Worm (Caenorhabditis elegans): ENCODE results near the gene cyp-25A4.

The cyp-25A4 gene

DNA sequence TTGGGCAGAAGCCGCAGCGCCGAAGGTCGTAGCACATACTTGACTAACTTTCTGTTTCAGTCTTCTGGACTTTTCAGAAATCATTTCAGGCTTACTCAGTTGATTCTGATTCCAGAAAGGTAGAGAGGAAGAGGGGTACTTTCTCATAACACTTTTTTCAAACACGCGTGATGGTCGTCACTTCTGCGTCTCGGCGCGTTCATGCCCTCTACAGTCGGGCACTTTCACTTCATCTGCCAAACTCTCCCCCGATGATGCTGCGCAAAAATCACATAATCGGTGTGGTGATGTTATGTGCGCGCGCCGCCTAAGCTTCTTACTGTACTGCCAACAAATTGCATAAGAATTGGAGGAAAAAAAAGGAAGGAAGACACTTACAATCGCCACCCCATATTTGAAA lies 44.3 kb downstream of the cyp-25A4 start:
- no peak for TF ChIP-seq M03D4.4 (tag; optimal IDR thresholded peaks at IDR 0.05)
- no peak for TF ChIP-seq hlh-1 (tag; optimal IDR thresholded peaks at IDR 0.05)
- peak; percentile 60 for TF ChIP-seq blmp-1 (tag; optimal IDR thresholded peaks at IDR 0.05)

- no peak for TF ChIP-seq elt-3 (tag; optimal IDR thresholded peaks at IDR 0.05)
- no peak for TF ChIP-seq ceh-83 (GFP tag; optimal IDR thresholded peaks at IDR 0.05)
- no peak for TF ChIP-seq sptf-1 (tag; optimal IDR thresholded peaks at IDR 0.05)
- TF ChIP-seq lin-13 (tag; optimal IDR thresholded peaks at IDR 0.05) = no peak
- no peak for TF ChIP-seq ztf-11 (tag; optimal IDR thresholded peaks at IDR 0.05)
- no peak for TF ChIP-seq nhr-2 (tag; optimal IDR thresholded peaks at IDR 0.05)
Observed at ce11 chrIII:3806883-3807282, 45.0 kb downstream of the cyp-25A4 start.

ce11 chrIII:3804422-3804821 lies 47.5 kb downstream of the cyp-25A4 start, which contains the start of gene xbx-5:
Gene xbx-5, minus strand, starts transcription at chrIII:3804477.
- TF ChIP-seq nhr-12 (tag; optimal IDR thresholded peaks at IDR 0.05) = no peak
- no peak for TF ChIP-seq lsy-2 (tag; optimal IDR thresholded peaks at IDR 0.05)
- TF ChIP-seq unc-120 (tag; optimal IDR thresholded peaks at IDR 0.05; ENCODE audit: poor library complexity, severe bottlenecking) = no peak
- no peak for TF ChIP-seq unc-62 (GFP tag; optimal IDR thresholded peaks at IDR 0.05)
- TF ChIP-seq nhr-2 (tag; optimal IDR thresholded peaks at IDR 0.05) = no peak
- TF ChIP-seq ceh-39 (tag; optimal IDR thresholded peaks at IDR 0.05) = no peak
- TF ChIP-seq elt-3 (tag; optimal IDR thresholded peaks at IDR 0.05) = no peak
- TF ChIP-seq ztf-11 (tag; optimal IDR thresholded peaks at IDR 0.05) = no peak
- TF ChIP-seq M03D4.4 (tag; optimal IDR thresholded peaks at IDR 0.05) = no peak

- TF ChIP-seq mls-2 (tag; optimal IDR thresholded peaks at IDR 0.05) (no peak), blmp-1 (tag; optimal IDR thresholded peaks at IDR 0.05) (no peak), sptf-1 (tag; optimal IDR thresholded peaks at IDR 0.05) (no peak), nhr-76 (tag; optimal IDR thresholded peaks at IDR 0.05) (no peak), M03D4.4 (tag; optimal IDR thresholded peaks at IDR 0.05) (no peak), sem-2 (GFP tag; optimal IDR thresholded peaks at IDR 0.05) (no peak), lin-13 (tag; optimal IDR thresholded peaks at IDR 0.05) (no peak), nhr-12 (tag; optimal IDR thresholded peaks at IDR 0.05) (no peak)
Observed at ce11 chrIII:3803113-3803512, 48.8 kb downstream of the cyp-25A4 start.

DNA sequence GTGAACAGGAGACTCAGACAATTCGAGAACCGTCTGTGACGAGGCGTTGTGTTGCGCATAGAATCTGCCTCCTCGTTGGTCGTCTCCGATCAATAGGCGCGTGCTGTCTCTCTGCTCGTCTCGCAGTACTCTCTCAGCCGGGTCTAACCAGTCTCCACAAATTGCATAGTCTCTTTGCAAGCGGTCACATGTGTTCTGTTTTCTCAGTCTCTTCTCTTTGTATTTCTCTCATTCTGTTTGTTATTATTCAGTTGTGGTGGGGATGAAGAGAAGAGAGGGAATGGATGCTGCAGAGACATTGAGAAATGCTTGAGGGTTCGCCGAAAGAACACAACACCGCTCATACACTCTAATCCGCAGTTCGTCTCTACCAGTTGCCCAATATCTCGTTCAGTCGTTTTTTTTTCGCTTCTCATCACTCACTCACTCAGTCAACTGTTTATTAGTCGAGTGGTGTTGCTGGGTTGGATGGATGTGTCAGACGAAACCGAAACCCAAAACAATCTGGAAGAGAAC lies 50.4 kb downstream of the cyp-25A4 start:
- TF ChIP-seq unc-39 (tag; optimal IDR thresholded peaks at IDR 0.05) = no peak
- TF ChIP-seq lsy-2 (tag; optimal IDR thresholded peaks at IDR 0.05) = peak; percentile 86
- TF ChIP-seq elt-1 (tag; optimal IDR thresholded peaks at IDR 0.05; ENCODE audit: borderline replicate concordance, insufficient read depth) = no peak
- no peak for TF ChIP-seq sem-2 (GFP tag; optimal IDR thresholded peaks at IDR 0.05)
- peak; percentile 67 for TF ChIP-seq cnd-1 (tag; optimal IDR thresholded peaks at IDR 0.05)
- TF ChIP-seq nhr-2 (tag; optimal IDR thresholded peaks at IDR 0.05) = peak; percentile 65
- TF ChIP-seq mls-2 (tag; optimal IDR thresholded peaks at IDR 0.05) = peak; percentile 76
- no peak for TF ChIP-seq nhr-76 (tag; optimal IDR thresholded peaks at IDR 0.05)
- peak; percentile 33 for TF ChIP-seq zip-8 (tag; optimal IDR thresholded peaks at IDR 0.05)
- TF ChIP-seq snpc-4 (tag; optimal IDR thresholded peaks at IDR 0.05) = no peak
- no peak for TF ChIP-seq mab-5 (tag; optimal IDR thresholded peaks at IDR 0.05)
- TF ChIP-seq pha-4 (tag; optimal IDR thresholded peaks at IDR 0.05) = peak; percentile 93
- TF ChIP-seq hlh-1 (tag; optimal IDR thresholded peaks at IDR 0.05) = peak; percentile 93
- peak; percentile 50 for TF ChIP-seq elt-3 (tag; optimal IDR thresholded peaks at IDR 0.05)
- TF ChIP-seq mep-1 (tag; optimal IDR thresholded peaks at IDR 0.05) = peak; percentile 66
- TF ChIP-seq nhr-28 (tag; optimal IDR thresholded peaks at IDR 0.05) = peak; percentile 45
- peak; percentile 57 for TF ChIP-seq ceh-39 (tag; optimal IDR thresholded peaks at IDR 0.05)
- no peak for TF ChIP-seq ceh-43 (GFP tag; optimal IDR thresholded peaks at IDR 0.05)
- peak; percentile 80 for TF ChIP-seq sptf-1 (tag; optimal IDR thresholded peaks at IDR 0.05)
- TF ChIP-seq ces-1 (GFP tag; optimal IDR thresholded peaks at IDR 0.05) = peak; percentile 97
- TF ChIP-seq ztf-11 (tag; optimal IDR thresholded peaks at IDR 0.05) = peak; percentile 65
- peak; percentile 88 for TF ChIP-seq unc-62 (GFP tag; optimal IDR thresholded peaks at IDR 0.05)
- peak; percentile 86 for TF ChIP-seq ham-2 (GFP tag; optimal IDR thresholded peaks at IDR 0.05)
- peak; percentile 1 for TF ChIP-seq lin-32 (GFP tag; optimal IDR thresholded peaks at IDR 0.05)
- TF ChIP-seq unc-120 (tag; optimal IDR thresholded peaks at IDR 0.05; ENCODE audit: poor library complexity, severe bottlenecking) = peak; percentile 72
- TF ChIP-seq drap-1 (GFP tag; optimal IDR thresholded peaks at IDR 0.05) = peak; percentile 70
- no peak for TF ChIP-seq tbx-8 (GFP tag; optimal IDR thresholded peaks at IDR 0.05)
- TF ChIP-seq nhr-237 (tag; optimal IDR thresholded peaks at IDR 0.05) = peak; percentile 95
- TF ChIP-seq bed-3 (GFP tag; optimal IDR thresholded peaks at IDR 0.05) = no peak
- TF ChIP-seq M03D4.4 (tag; optimal IDR thresholded peaks at IDR 0.05) = peak; percentile 40
- peak; percentile 29 for TF ChIP-seq blmp-1 (tag; optimal IDR thresholded peaks at IDR 0.05)
- peak; percentile 51 for TF ChIP-seq nhr-12 (tag; optimal IDR thresholded peaks at IDR 0.05)
- TF ChIP-seq lin-13 (tag; optimal IDR thresholded peaks at IDR 0.05) = peak; percentile 39
- no peak for TF ChIP-seq flh-1 (GFP tag; optimal IDR thresholded peaks at IDR 0.05)
- no peak for TF ChIP-seq ceh-83 (GFP tag; optimal IDR thresholded peaks at IDR 0.05)
